Fruit fly (Drosophila melanogaster) S2 (cell line): ENCODE results near the gene CCAP.

Experiments
- CG8478 ChIP-seq: fragments of >200 bp; optimal IDR thresholded peaks from 2 replicates; lab custom pipeline; 2018
- CTCF ChIP-seq, 2 experiments: fragments of >200 bp; optimal IDR thresholded peaks; 2 replicates each; lab custom pipeline; 2018

dm6 chr3R:22707178-22707577 is 5.3 kb upstream of the CCAP start, which contains the start of gene CG13842:
- no peak for TF ChIP-seq CG8478 (lab: Kevin White, UChicago)
- no peak for TF ChIP-seq CTCF (optimal IDR thresholded peaks at IDR 0.05; lab: Kevin White, UChicago)
